Fruit fly (Drosophila melanogaster): ENCODE data around the gene CG14969.

The CG14969 gene

dm6 chr3L:3325925-3326903 is 8.6 kb downstream of the CG14969 start, which contains the start of gene Gtpx (continued):
- TF ChIP-seq CG8924 (tag; optimal IDR thresholded peaks at IDR 0.05), result peak; percentile 6
- TF ChIP-seq CG14667 (GFP tag; IDR thresholded peaks at IDR 0.05), result no peak
- no peak for TF ChIP-seq ara (GFP tag; IDR thresholded peaks at IDR 0.05)
- peak; percentile 58 for TF ChIP-seq HmgZ (tag; optimal IDR thresholded peaks at IDR 0.05)
- TF ChIP-seq HmgD (GFP tag; optimal IDR thresholded peaks at IDR 0.05), result peak; percentile 29
- no peak for TF ChIP-seq CG42726 (GFP tag; IDR thresholded peaks at IDR 0.05; ENCODE audit: partially characterized antibody)
- no peak for TF ChIP-seq tgo (GFP tag; IDR thresholded peaks at IDR 0.05)
- TF ChIP-seq Hr3 (GFP tag; optimal IDR thresholded peaks at IDR 0.05), result peak; percentile 41
- no peak for TF ChIP-seq cad (GFP tag; optimal IDR thresholded peaks at IDR 0.05)
- TF ChIP-seq tup (GFP tag; optimal IDR thresholded peaks at IDR 0.05), result no peak
- no peak for TF ChIP-seq CG32532 (GFP tag; IDR thresholded peaks at IDR 0.05)
- no peak for TF ChIP-seq Scr (GFP tag; IDR thresholded peaks at IDR 0.05; ENCODE audit: partially characterized antibody)
- TF ChIP-seq dati (GFP tag; IDR thresholded peaks at IDR 0.05), result no peak
- peak; percentile 33; the same call in 1 of the 2 replicates for TF ChIP-seq Xrp1 (GFP tag; IDR thresholded peaks at IDR 0.05)
- peak; percentile 53 for TF ChIP-seq ftz-f1 (GFP tag; optimal IDR thresholded peaks at IDR 0.05)
- no peak for TF ChIP-seq sqz (GFP tag; optimal IDR thresholded peaks at IDR 0.05)
- no peak for TF ChIP-seq CG8359 (GFP tag; optimal IDR thresholded peaks at IDR 0.05; ENCODE audit: borderline replicate concordance)
- no peak for TF ChIP-seq run (tag; optimal IDR thresholded peaks at IDR 0.05)
- TF ChIP-seq CG11560 (tag; IDR thresholded peaks at IDR 0.05), result no peak
- peak; percentile 48 for TF ChIP-seq Side (GFP tag; optimal IDR thresholded peaks at IDR 0.05)
- no peak for TF ChIP-seq CG17568 (GFP tag; optimal IDR thresholded peaks at IDR 0.05)
- TF ChIP-seq Blimp-1 (GFP tag; optimal IDR thresholded peaks at IDR 0.05), result peak; percentile 37
- no peak for TF ChIP-seq CG7372 (GFP tag; IDR thresholded peaks at IDR 0.05)
- peak; percentile 96 for TF ChIP-seq Sin3A (optimal IDR thresholded peaks at IDR 0.05)
- TF ChIP-seq Dek (tag; optimal IDR thresholded peaks at IDR 0.05), result peak; percentile 37
- TF ChIP-seq Meics (GFP tag; optimal IDR thresholded peaks at IDR 0.05), result no peak
- no peak for TF ChIP-seq CG5953 (GFP tag; IDR thresholded peaks at IDR 0.05)
- TF ChIP-seq CG12104 (GFP tag; optimal IDR thresholded peaks at IDR 0.05), result no peak
- TF ChIP-seq CG3281 (GFP tag; optimal IDR thresholded peaks at IDR 0.05), result no peak
- TF ChIP-seq vnd (GFP tag; IDR thresholded peaks at IDR 0.05; ENCODE audit: partially characterized antibody), result no peak
- TF ChIP-seq gcm (GFP tag; optimal IDR thresholded peaks at IDR 0.05), result no peak
- peak; percentile 55 to 81 for TF ChIP-seq Pdp1 (GFP tag; optimal IDR thresholded peaks at IDR 0.05)
- TF ChIP-seq CG12769 (tag; optimal IDR thresholded peaks at IDR 0.05), result no peak
- peak; percentile 83 for TF ChIP-seq Lhr (GFP tag; optimal IDR thresholded peaks at IDR 0.05)
- no peak for TF ChIP-seq CG11398 (GFP tag; optimal IDR thresholded peaks at IDR 0.05)
- no peak for TF ChIP-seq ssp (GFP tag; IDR thresholded peaks at IDR 0.05)
- no peak for TF ChIP-seq Hmx (GFP tag; optimal IDR thresholded peaks at IDR 0.05)
- TF ChIP-seq emc (GFP tag; optimal IDR thresholded peaks at IDR 0.05), result no peak
- peak; percentile 28 for TF ChIP-seq dm (GFP tag; optimal IDR thresholded peaks at IDR 0.05)
- TF ChIP-seq CG9437 (GFP tag; optimal IDR thresholded peaks at IDR 0.05), result no peak
- TF ChIP-seq CG17829 (tag; optimal IDR thresholded peaks at IDR 0.05), result peak; percentile 41
- no peak for TF ChIP-seq Aef1 (GFP tag; IDR thresholded peaks at IDR 0.05)
- peak; percentile 29 for TF ChIP-seq CG10654 (GFP tag; optimal IDR thresholded peaks at IDR 0.05)
- TF ChIP-seq CG1529 (GFP tag; optimal IDR thresholded peaks at IDR 0.05), result no peak
- no peak for TF ChIP-seq Stat92E (GFP tag; optimal IDR thresholded peaks at IDR 0.05)
- TF ChIP-seq zf30C (GFP tag; optimal IDR thresholded peaks at IDR 0.05), result no peak
- TF ChIP-seq Dfd (GFP tag; optimal IDR thresholded peaks at IDR 0.05), result no peak
- peak; percentile 91 for TF ChIP-seq sens (GFP tag)
- no peak for TF ChIP-seq esg (GFP tag; conservative IDR thresholded peaks at IDR 0.05)
